Fruit fly (Drosophila melanogaster) whole organism, prepupa: ENCODE results near the gene CG13631.
A peak's percentile ranks its signal among the peaks of the same experiment; 100 is the strongest.

ENCODE experiments used
- CG10631 ChIP-seq: fragments of 200-800 bp; sonication (Bioruptor generic); optimal IDR thresholded peaks from 2 replicates; lab custom pipeline; 2016; ENCODE audit warnings: missing biosample characterization, missing genetic modification characterization
- CG10669 ChIP-seq: fragments of 200-800 bp; sonication (Bioruptor generic); optimal IDR thresholded peaks from 3 replicates; lab custom pipeline; 2018; ENCODE audit warnings: missing biosample characterization, mild to moderate bottlenecking, missing genetic modification characterization, moderate library complexity
- CG11294 ChIP-seq: fragments of 200-800 bp; sonication (Bioruptor generic); IDR thresholded peaks from 2 replicates; pipeline ENCODE4 v1.3.6; 2022; ENCODE audit warnings: missing biosample characterization, missing genetic modification characterization
- CG11762 ChIP-seq: fragments of 200-800 bp; sonication (Bioruptor generic); optimal IDR thresholded peaks from 3 replicates; lab custom pipeline; 2016; ENCODE audit warnings: missing biosample characterization, missing genetic modification characterization; ENCODE audit not compliant: insufficient read depth
- CG11902 ChIP-seq: fragments of 200-800 bp; sonication (Bioruptor generic); optimal IDR thresholded peaks from 3 replicates; lab custom pipeline; 2016; ENCODE audit warnings: missing biosample characterization, missing genetic modification characterization
- CG15336 ChIP-seq: fragments of 200-800 bp; sonication (Bioruptor generic); IDR thresholded peaks from 2 replicates; pipeline ENCODE4 v1.3.6; 2022; ENCODE audit warnings: missing biosample characterization, missing genetic modification characterization
- CG1621 ChIP-seq: fragments of 200-800 bp; sonication (Bioruptor generic); optimal IDR thresholded peaks from 3 replicates; lab custom pipeline; 2018; ENCODE audit warnings: missing biosample characterization, mild to moderate bottlenecking, missing genetic modification characterization
- CG3032 ChIP-seq: fragments of 200-800 bp; optimal IDR thresholded peaks from 2 replicates; lab custom pipeline; 2019; ENCODE audit warnings: missing biosample characterization, mild to moderate bottlenecking, missing genetic modification characterization, moderate library complexity
- CG31627 ChIP-seq: fragments of 200-800 bp; sonication (Bioruptor generic); optimal IDR thresholded peaks from 3 replicates; lab custom pipeline; 2016; ENCODE audit warnings: missing biosample characterization, missing genetic modification characterization
- CG32006 ChIP-seq: fragments of 200-800 bp; sonication (Bioruptor generic); optimal IDR thresholded peaks from 3 replicates; lab custom pipeline; 2017; ENCODE audit warnings: missing biosample characterization, mild to moderate bottlenecking, missing genetic modification characterization
- CG6276 ChIP-seq: fragments of 200-800 bp; sonication (Bioruptor generic); optimal IDR thresholded peaks from 2 replicates; lab custom pipeline; 2017; ENCODE audit warnings: missing biosample characterization, mild to moderate bottlenecking, missing genetic modification characterization
- CG6792 ChIP-seq: fragments of 200-800 bp; sonication (Bioruptor generic); optimal IDR thresholded peaks from 3 replicates; lab custom pipeline; 2016; ENCODE audit warnings: missing biosample characterization, missing genetic modification characterization
- CG6854 ChIP-seq: fragments of 200-800 bp; sonication (Bioruptor generic); optimal IDR thresholded peaks from 2 replicates; lab custom pipeline; 2017; ENCODE audit warnings: missing biosample characterization, mild to moderate bottlenecking, missing genetic modification characterization
- CG7368 ChIP-seq: fragments of 200-800 bp; sonication (Bioruptor generic); optimal IDR thresholded peaks from 3 replicates; lab custom pipeline; 2016; ENCODE audit warnings: missing biosample characterization, missing genetic modification characterization
- CG8319 ChIP-seq: fragments of 200-800 bp; sonication (Bioruptor generic); optimal IDR thresholded peaks from 3 replicates; lab custom pipeline; 2016; ENCODE audit warnings: missing biosample characterization, missing genetic modification characterization
- CG8632 ChIP-seq: fragments of 200-800 bp; sonication (Bioruptor generic); optimal IDR thresholded peaks from 3 replicates; lab custom pipeline; 2016; ENCODE audit warnings: missing biosample characterization, missing genetic modification characterization
- CG9139 ChIP-seq: fragments of 200-800 bp; sonication (Bioruptor generic); optimal IDR thresholded peaks from 3 replicates; lab custom pipeline; 2017; ENCODE audit warnings: missing biosample characterization, mild to moderate bottlenecking, missing genetic modification characterization
- Eip75B ChIP-seq: fragments of 200-800 bp; sonication (Bioruptor generic); optimal IDR thresholded peaks from 3 replicates; lab custom pipeline; 2016; ENCODE audit warnings: missing biosample characterization, missing genetic modification characterization
- Eip78C ChIP-seq: fragments of 200-800 bp; sonication (Bioruptor generic); peaks from one replicate; lab custom pipeline; 2016; ENCODE audit warnings: missing biosample characterization, missing genetic modification characterization
- Eip93F ChIP-seq: fragments of 200-800 bp; sonication (Bioruptor generic); optimal IDR thresholded peaks from 2 replicates; lab custom pipeline; 2016; ENCODE audit warnings: missing biosample characterization, mild to moderate bottlenecking, missing genetic modification characterization
- Ets21C ChIP-seq: fragments of 200-800 bp; sonication (Bioruptor generic); optimal IDR thresholded peaks from 3 replicates; lab custom pipeline; 2016; ENCODE audit warnings: missing biosample characterization, missing genetic modification characterization
- Gug ChIP-seq: fragments of 200-800 bp; sonication (Bioruptor generic); IDR thresholded peaks from 2 replicates; pipeline ENCODE4 v1.3.6; 2022; ENCODE audit warnings: missing biosample characterization, missing genetic modification characterization
- Hr38 ChIP-seq: sonication (Bioruptor generic); optimal IDR thresholded peaks from 2 replicates; lab custom pipeline; 2016; ENCODE audit warnings: missing biosample characterization, missing genetic modification characterization
- Hr4 ChIP-seq: fragments of 200-800 bp; sonication (Bioruptor generic); optimal IDR thresholded peaks from 3 replicates; lab custom pipeline; 2016; ENCODE audit warnings: missing biosample characterization, missing genetic modification characterization
- Met ChIP-seq: fragments of 200-800 bp; sonication (Bioruptor generic); optimal IDR thresholded peaks from 3 replicates; lab custom pipeline; 2016; ENCODE audit warnings: missing biosample characterization, missing genetic modification characterization
- Sox102F ChIP-seq: fragments of 200-800 bp; sonication (Bioruptor generic); optimal IDR thresholded peaks from 2 replicates; lab custom pipeline; 2016; ENCODE audit warnings: missing biosample characterization, mild to moderate bottlenecking, missing genetic modification characterization
- Sox14 ChIP-seq: fragments of 200-800 bp; sonication (Bioruptor generic); optimal IDR thresholded peaks from 3 replicates; lab custom pipeline; 2016; ENCODE audit warnings: missing biosample characterization, missing genetic modification characterization
- Sox15 ChIP-seq: fragments of 200-800 bp; sonication (Bioruptor generic); optimal IDR thresholded peaks from 3 replicates; lab custom pipeline; 2016; ENCODE audit warnings: missing biosample characterization, missing genetic modification characterization
- achi ChIP-seq: fragments of 200-800 bp; sonication (Bioruptor generic); optimal IDR thresholded peaks from 3 replicates; lab custom pipeline; 2016; ENCODE audit warnings: missing biosample characterization, missing genetic modification characterization
- acj6 ChIP-seq: fragments of 200-800 bp; sonication (Bioruptor generic); optimal IDR thresholded peaks from 3 replicates; lab custom pipeline; 2016; ENCODE audit warnings: missing biosample characterization, missing genetic modification characterization
- cyc ChIP-seq: fragments of 200-800 bp; sonication (Bioruptor generic); optimal IDR thresholded peaks from 3 replicates; lab custom pipeline; 2016; ENCODE audit warnings: missing biosample characterization, missing genetic modification characterization
- dac ChIP-seq: fragments of 200-800 bp; sonication (Bioruptor generic); optimal IDR thresholded peaks from 2 replicates; lab custom pipeline; 2017; ENCODE audit warnings: missing biosample characterization, mild to moderate bottlenecking, missing genetic modification characterization
- dsx ChIP-seq: fragments of 200-800 bp; optimal IDR thresholded peaks from 3 replicates; lab custom pipeline; 2019; ENCODE audit warnings: missing biosample characterization, mild to moderate bottlenecking, missing genetic modification characterization, moderate library complexity; ENCODE audit not compliant: poor library complexity, severe bottlenecking
- eg ChIP-seq: fragments of 200-800 bp; sonication (Bioruptor generic); IDR thresholded peaks from 3 replicates; pipeline ENCODE4 v1.3.6; 2022; ENCODE audit warnings: missing biosample characterization, missing genetic modification characterization
- fd59A ChIP-seq: fragments of 200-800 bp; sonication (Bioruptor generic); optimal IDR thresholded peaks from 2 replicates; lab custom pipeline; 2017; ENCODE audit warnings: missing biosample characterization, mild to moderate bottlenecking, missing genetic modification characterization, missing genetic modification reagents
- fd85E ChIP-seq: fragments of 200-800 bp; sonication (Bioruptor generic); optimal IDR thresholded peaks from 3 replicates; lab custom pipeline; 2016; ENCODE audit warnings: missing biosample characterization, missing genetic modification characterization
- fkh ChIP-seq: fragments of 200-800 bp; sonication (Bioruptor generic); optimal IDR thresholded peaks from 3 replicates; lab custom pipeline; 2017; ENCODE audit warnings: missing biosample characterization, mild to moderate bottlenecking, missing genetic modification characterization, moderate library complexity
- net ChIP-seq: fragments of 200-800 bp; sonication (Bioruptor generic); optimal IDR thresholded peaks from 3 replicates; lab custom pipeline; 2016; ENCODE audit warnings: missing biosample characterization, missing genetic modification characterization
- pdm3 ChIP-seq: fragments of 200-800 bp; sonication (Bioruptor generic); optimal IDR thresholded peaks from 3 replicates; lab custom pipeline; 2016; ENCODE audit warnings: missing biosample characterization, missing genetic modification characterization
- spab ChIP-seq: fragments of 200-800 bp; sonication (Bioruptor generic); optimal IDR thresholded peaks from 2 replicates; lab custom pipeline; 2017; ENCODE audit warnings: missing biosample characterization, mild to moderate bottlenecking, missing genetic modification characterization, missing genetic modification reagents
- ss ChIP-seq, 2 experiments: fragments of 200-800 bp; sonication (Bioruptor generic); optimal IDR thresholded peaks; 2 replicates in 1 of 2; 3 replicates in 1 of 2; lab custom pipeline; 2017 to 2018; ENCODE audit warnings: mild to moderate bottlenecking in 2 of 2, missing biosample characterization in 2 of 2, missing genetic modification characterization in 2 of 2, moderate library complexity in 1 of 2
- svp ChIP-seq: fragments of 200-800 bp; sonication (Bioruptor generic); peaks from one replicate; lab custom pipeline; 2016; ENCODE audit warnings: missing biosample characterization, missing genetic modification characterization
- topi ChIP-seq: fragments of 200-800 bp; sonication (Bioruptor generic); optimal IDR thresholded peaks from 3 replicates; lab custom pipeline; 2016; ENCODE audit warnings: missing biosample characterization, missing genetic modification characterization
- vri ChIP-seq: fragments of 200-800 bp; sonication (Bioruptor generic); optimal IDR thresholded peaks from 3 replicates; lab custom pipeline; 2016; ENCODE audit warnings: missing biosample characterization, mild to moderate bottlenecking, missing genetic modification characterization

CG13631 gene

DNA sequence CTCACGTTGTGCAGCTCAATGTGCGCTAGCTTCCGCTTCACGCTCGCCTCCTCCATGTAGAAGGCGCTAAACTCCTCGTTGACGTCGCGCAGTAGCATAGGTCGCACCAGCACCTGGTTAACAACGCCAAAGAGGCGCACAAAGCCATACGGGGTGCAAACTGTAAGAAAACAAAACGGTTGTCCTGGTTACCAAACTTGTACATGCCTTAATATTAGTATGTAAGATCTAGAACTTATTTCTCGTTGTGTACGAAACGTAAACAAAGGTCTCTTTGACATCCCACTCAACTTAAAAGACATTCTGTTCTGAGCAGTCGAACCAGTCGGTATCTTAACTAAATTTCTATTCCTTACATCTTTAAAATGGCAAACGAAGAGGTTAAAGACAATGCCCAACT is 38.2 kb downstream of the CG13631 start, which contains the start of gene CG6980:
Gene CG6980 (plus strand): TSS at position 301 of the 400 bp plus-strand sequence.
- no peak for TF ChIP-seq topi (GFP tag; lab: Kevin White, UChicago)
- TF ChIP-seq net (GFP tag; lab: Kevin White, UChicago): no peak
- no peak for TF ChIP-seq spab (GFP tag; lab: Kevin White, UChicago)
- TF ChIP-seq pdm3: no peak
- TF ChIP-seq cyc (GFP tag; lab: Kevin White, UChicago): no peak
- TF ChIP-seq Gug: no peak
- no peak for TF ChIP-seq CG7368
- TF ChIP-seq CG10669 (GFP tag; lab: Kevin White, UChicago): no peak
- no peak for TF ChIP-seq eg (GFP tag; lab: Robert Waterston, UW)
- no peak for TF ChIP-seq CG11902 (GFP tag; lab: Kevin White, UChicago)
- no peak for TF ChIP-seq Met
- no peak for TF ChIP-seq CG1621 (tag; lab: Kevin White, UChicago)
- no peak for TF ChIP-seq Ets21C
- no peak for TF ChIP-seq CG9139 (GFP tag; lab: Kevin White, UChicago)
- TF ChIP-seq CG6792 (GFP tag; lab: Kevin White, UChicago): no peak
- TF ChIP-seq dac (GFP tag; lab: Kevin White, UChicago): no peak

DNA sequence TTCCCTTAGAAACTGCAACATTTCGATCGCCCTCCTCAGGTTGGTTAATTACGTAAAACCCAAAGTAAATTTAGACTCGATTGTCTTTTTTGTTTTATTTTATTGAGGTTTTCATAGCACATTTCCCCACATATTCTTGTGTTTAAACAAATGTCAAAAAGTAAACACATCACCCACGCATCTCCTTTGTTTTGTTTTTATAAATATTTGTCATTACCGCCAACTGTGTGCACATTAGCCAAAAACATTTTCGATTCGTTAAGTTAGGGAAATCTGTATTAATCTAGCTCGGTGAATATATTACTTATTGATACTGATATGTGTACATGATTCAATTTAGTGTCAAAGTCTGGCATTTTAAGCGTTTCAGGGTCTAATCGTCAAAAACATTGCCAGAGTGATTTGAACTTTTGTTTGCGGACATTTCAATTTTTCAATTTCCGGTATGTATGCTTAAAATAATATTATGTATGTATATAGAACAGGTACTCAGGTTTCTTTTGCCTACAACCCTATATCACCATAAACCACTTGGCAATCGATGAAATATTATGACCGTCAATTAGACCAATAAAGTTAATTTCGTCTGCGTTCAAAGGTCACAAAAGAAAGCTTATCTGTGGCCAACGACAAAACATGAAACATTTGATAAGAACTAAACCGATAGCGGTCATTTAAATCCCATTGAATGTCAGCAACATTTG is 40.6 kb downstream of the CG13631 start:
- TF ChIP-seq CG11762 (GFP tag; lab: Kevin White, UChicago) (no peak), fkh (GFP tag; lab: Kevin White, UChicago) (peak; percentile 87), Sox14 (GFP tag; lab: Kevin White, UChicago) (no peak), vri (GFP tag; lab: Kevin White, UChicago) (peak; percentile 65)

DNA sequence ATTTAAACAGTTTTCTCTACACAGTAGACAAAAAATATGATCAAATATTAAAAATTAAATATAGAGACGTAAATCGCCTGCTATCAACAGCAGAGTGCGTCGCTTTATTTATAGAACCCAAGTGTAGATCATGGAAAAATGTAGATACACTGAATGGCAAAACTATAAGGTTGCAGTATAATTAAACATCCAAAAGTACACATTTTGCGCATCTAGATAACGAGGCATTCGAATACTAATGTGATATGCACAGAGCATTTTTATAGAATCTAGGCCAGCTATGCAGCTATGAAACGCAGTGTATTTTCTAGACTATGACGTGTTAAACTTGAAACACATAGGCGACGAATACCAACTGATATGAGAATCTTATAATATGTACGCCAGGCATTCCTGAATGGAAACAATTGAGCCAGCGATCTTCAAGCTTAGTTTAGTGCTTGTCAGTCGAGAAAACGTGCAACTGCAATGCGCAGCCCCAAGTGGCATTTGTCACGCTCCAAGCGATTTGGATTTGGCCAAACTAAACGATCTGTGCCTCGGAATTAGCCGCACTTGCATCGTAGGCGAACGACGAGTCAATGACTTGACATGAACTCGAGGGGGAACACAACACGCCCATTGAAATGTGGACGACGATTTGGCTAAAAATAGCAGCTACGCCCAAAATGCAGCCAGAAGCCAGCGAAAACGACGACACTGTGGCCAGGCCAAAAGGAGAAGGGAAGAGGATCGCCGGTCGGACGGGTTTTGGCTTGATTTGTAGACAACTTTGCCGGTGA is 41.9 kb downstream of the CG13631 start:
- peak; percentile 80 for TF ChIP-seq fd59A (GFP tag; lab: Kevin White, UChicago)
- TF ChIP-seq CG11762 (GFP tag; lab: Kevin White, UChicago): peak; percentile 84
- TF ChIP-seq CG3032: peak; percentile 85
- peak; percentile 87 for TF ChIP-seq achi (GFP tag; lab: Kevin White, UChicago)
- TF ChIP-seq CG8632 (GFP tag; lab: Kevin White, UChicago): peak; percentile 74
- TF ChIP-seq CG32006 (GFP tag; lab: Kevin White, UChicago): peak; percentile 96
- TF ChIP-seq ss (GFP tag; optimal IDR thresholded peaks at IDR 0.05; lab: Kevin White, UChicago): peak in 1 of 2 experiments; percentile 67
- TF ChIP-seq cyc (GFP tag; lab: Kevin White, UChicago): no peak
- TF ChIP-seq CG6854 (GFP tag; lab: Kevin White, UChicago): no peak
- TF ChIP-seq Eip75B (GFP tag; lab: Kevin White, UChicago): peak; percentile 92
- TF ChIP-seq dsx (GFP tag; lab: Kevin White, UChicago): peak; percentile 86
- no peak for TF ChIP-seq Sox102F (GFP tag; lab: Kevin White, UChicago)
- peak; percentile 65 for TF ChIP-seq CG8319 (GFP tag; lab: Kevin White, UChicago)
- peak; percentile 93 for TF ChIP-seq Hr4 (GFP tag; lab: Kevin White, UChicago)
- no peak for TF ChIP-seq Eip93F (GFP tag; lab: Kevin White, UChicago)
- TF ChIP-seq CG31627: peak; percentile 86
- TF ChIP-seq CG6792 (GFP tag; lab: Kevin White, UChicago): peak; percentile 86
- peak; percentile 85 for TF ChIP-seq CG6276 (GFP tag; lab: Kevin White, UChicago)
- peak; percentile 92 for TF ChIP-seq CG1621 (tag; lab: Kevin White, UChicago)
- peak; percentile 94 for TF ChIP-seq Sox14 (GFP tag; lab: Kevin White, UChicago)
- peak; percentile 90 for TF ChIP-seq CG15336
- TF ChIP-seq svp (GFP tag; lab: Kevin White, UChicago): no peak
- TF ChIP-seq CG11294 (GFP tag; lab: Robert Waterston, UW): peak; percentile 94
- TF ChIP-seq Sox15 (GFP tag; lab: Kevin White, UChicago): peak; percentile 73
- peak; percentile 53 for TF ChIP-seq CG11902 (GFP tag; lab: Kevin White, UChicago)
- peak; percentile 84 for TF ChIP-seq dac (GFP tag; lab: Kevin White, UChicago)
- TF ChIP-seq net (GFP tag; lab: Kevin White, UChicago): peak; percentile 89
- peak; percentile 92 for TF ChIP-seq CG10631 (GFP tag; lab: Kevin White, UChicago)
- TF ChIP-seq CG10669 (GFP tag; lab: Kevin White, UChicago): no peak
- TF ChIP-seq Ets21C: peak; percentile 72
- TF ChIP-seq topi (GFP tag; lab: Kevin White, UChicago): peak; percentile 83
- peak; percentile 30 for TF ChIP-seq Hr38 (GFP tag; lab: Kevin White, UChicago)
- peak; percentile 97 for TF ChIP-seq Eip78C (GFP tag; lab: Kevin White, UChicago)
- TF ChIP-seq acj6: peak; percentile 89
- TF ChIP-seq fd85E (GFP tag; lab: Kevin White, UChicago): peak; percentile 52
